Fruit fly (Drosophila melanogaster): ENCODE measurements around the gene CG18170.
A peak's percentile ranks its signal among the peaks of the same experiment; 100 is the strongest.

The CG18170 gene

DNA sequence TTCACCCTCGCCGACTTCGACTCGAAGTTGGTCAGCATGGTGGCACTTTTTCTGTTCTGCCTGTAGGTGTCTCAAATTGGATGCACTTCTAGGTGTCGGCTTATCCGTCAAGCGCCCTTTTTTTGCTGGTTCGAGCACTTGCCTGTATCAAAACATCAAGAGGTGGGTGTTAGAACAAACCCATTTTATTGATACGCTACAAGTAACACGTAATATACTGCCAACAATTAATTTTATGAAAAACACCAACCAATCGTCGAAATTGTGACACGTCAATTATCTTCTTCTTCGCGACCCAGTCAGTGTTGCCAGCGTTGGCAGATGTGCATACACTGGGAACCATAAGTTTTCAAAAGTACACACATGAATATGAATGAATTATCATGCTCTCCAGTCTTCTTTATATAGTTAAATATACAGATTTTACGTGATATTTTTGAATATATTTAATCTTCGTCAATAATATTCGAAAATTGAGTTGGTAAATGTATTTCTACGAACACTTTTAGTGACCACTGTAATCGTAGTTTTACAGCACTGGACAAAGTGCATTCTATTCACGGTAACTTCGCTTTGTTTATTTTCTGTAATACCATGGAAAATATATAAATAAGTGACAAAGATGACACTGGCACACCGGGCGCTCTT is 42.3 kb downstream of the CG18170 start, which contains the start of the genes alphaCOP and CG13919 (continued):
- peak; percentile 50 for TF ChIP-seq BEAF-32 (GFP tag; optimal IDR thresholded peaks at IDR 0.05)

DNA sequence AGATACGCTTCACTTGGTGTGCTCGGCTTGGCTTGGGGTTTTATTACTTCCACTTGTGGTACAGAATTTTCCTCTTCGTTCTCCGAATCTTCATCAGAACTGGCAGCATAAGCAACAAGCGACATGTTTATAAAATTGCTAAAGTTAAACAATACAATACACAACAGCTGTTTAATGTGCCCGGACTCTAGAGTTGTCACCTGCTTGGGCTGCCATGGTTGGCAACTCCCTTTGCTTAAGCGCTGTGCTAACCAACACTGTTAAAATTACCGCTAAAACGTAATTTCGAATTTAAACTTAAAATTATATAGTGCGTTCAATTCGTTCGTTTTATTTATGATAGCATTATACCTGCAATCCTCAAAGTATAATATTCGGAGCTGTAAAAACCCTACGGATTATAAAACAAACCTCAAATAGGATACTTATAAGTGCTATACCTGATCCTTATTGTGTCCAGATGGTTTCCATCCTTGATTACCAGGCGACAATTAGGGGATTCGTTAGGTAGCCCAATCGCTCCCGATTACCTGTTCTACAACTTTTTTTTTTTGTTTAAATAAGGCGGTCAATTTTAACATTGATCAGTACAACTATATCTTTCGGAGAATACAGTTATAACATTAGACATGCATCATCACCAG is 44.6 kb downstream of the CG18170 start, which contains the start of the genes CG17249 and Bro:
TSS of gene CG17249 (minus strand) at position 189 of the 644 bp plus-strand sequence.
TSS of gene Bro (plus strand) at position 594 of the 644 bp plus-strand sequence.
- TF ChIP-seq phol (tag; optimal IDR thresholded peaks at IDR 0.05), result peak; percentile 37
- no peak for TF ChIP-seq CG42726 (GFP tag; IDR thresholded peaks at IDR 0.05; ENCODE audit: partially characterized antibody)
- no peak for TF ChIP-seq Oli (tag; optimal IDR thresholded peaks at IDR 0.05)
- TF ChIP-seq Opbp (GFP tag; IDR thresholded peaks at IDR 0.05; ENCODE audit: partially characterized antibody), result peak; percentile 52; the same call in 1 of the 3 replicates
- TF ChIP-seq CG12219 (GFP tag; optimal IDR thresholded peaks at IDR 0.05), result no peak
- TF ChIP-seq Eip74EF (GFP tag; optimal IDR thresholded peaks at IDR 0.05), result no peak
- peak; percentile 50 for TF ChIP-seq Sin3A (optimal IDR thresholded peaks at IDR 0.05)
- TF ChIP-seq CG3163 (GFP tag; optimal IDR thresholded peaks at IDR 0.05), result peak; percentile 52
- no peak for TF ChIP-seq Six4 (GFP tag; optimal IDR thresholded peaks at IDR 0.05)
- TF ChIP-seq Stat92E (GFP tag; optimal IDR thresholded peaks at IDR 0.05), result no peak
- TF ChIP-seq disco-r (GFP tag; optimal IDR thresholded peaks at IDR 0.05), result no peak
- peak; percentile 72 for TF ChIP-seq CG2120 (GFP tag; optimal IDR thresholded peaks at IDR 0.05)
- TF ChIP-seq row (GFP tag; IDR thresholded peaks at IDR 0.05), result peak; percentile 53; the same call in 2 of the 3 replicates
- no peak for TF ChIP-seq gce (GFP tag; IDR thresholded peaks at IDR 0.05)
- TF ChIP-seq NK7.1 (GFP tag; optimal IDR thresholded peaks at IDR 0.05), result peak; percentile 28
- peak; percentile 9 for TF ChIP-seq CG12942 (GFP tag; optimal IDR thresholded peaks at IDR 0.05)
- TF ChIP-seq zf30C (GFP tag; optimal IDR thresholded peaks at IDR 0.05), result no peak
- peak; percentile 54 for TF ChIP-seq zfh2 (GFP tag; optimal IDR thresholded peaks at IDR 0.05)
- no peak for TF ChIP-seq gsb (GFP tag; IDR thresholded peaks at IDR 0.05)
- TF ChIP-seq CG12299 (tag; optimal IDR thresholded peaks at IDR 0.05), result no peak
- TF ChIP-seq repo (GFP tag; optimal IDR thresholded peaks at IDR 0.05), result no peak
- TF ChIP-seq CG8388 (GFP tag; optimal IDR thresholded peaks at IDR 0.05), result peak; percentile 92
- no peak for TF ChIP-seq GATAe (GFP tag; conservative IDR thresholded peaks at IDR 0.05)
- TF ChIP-seq jing (GFP tag; optimal IDR thresholded peaks at IDR 0.05), result no peak
- TF ChIP-seq bab2 (GFP tag; optimal IDR thresholded peaks at IDR 0.05), result peak; percentile 14
- TF ChIP-seq esg (GFP tag; conservative IDR thresholded peaks at IDR 0.05), result no peak
- no peak for TF ChIP-seq sima (GFP tag; optimal IDR thresholded peaks at IDR 0.05)
- no peak for TF ChIP-seq CG8478 (optimal IDR thresholded peaks at IDR 0.05)
- TF ChIP-seq Sry-δ (GFP tag; optimal IDR thresholded peaks at IDR 0.05), result peak; percentile 37
- TF ChIP-seq stc (GFP tag; IDR thresholded peaks at IDR 0.05), result no peak
- no peak for TF ChIP-seq grn (GFP tag; optimal IDR thresholded peaks at IDR 0.05)
- TF ChIP-seq CG4360 (GFP tag; IDR thresholded peaks at IDR 0.05), result no peak
- TF ChIP-seq Bteb2 (GFP tag; optimal IDR thresholded peaks at IDR 0.05), result peak; percentile 24
- no peak for TF ChIP-seq CG13894 (tag; optimal IDR thresholded peaks at IDR 0.05)
- no peak for TF ChIP-seq ap (GFP tag; IDR thresholded peaks at IDR 0.05)
- no peak for TF ChIP-seq cg (GFP tag; optimal IDR thresholded peaks at IDR 0.05)
- TF ChIP-seq Ets97D (GFP tag; optimal IDR thresholded peaks at IDR 0.05), result peak; percentile 78
- no peak for TF ChIP-seq tna (GFP tag; IDR thresholded peaks at IDR 0.05; ENCODE audit: partially characterized antibody)
- TF ChIP-seq Nf-YC (tag; optimal IDR thresholded peaks at IDR 0.05), result no peak
- TF ChIP-seq NFAT (GFP tag; IDR thresholded peaks at IDR 0.05), result peak; percentile 40; the same call in 1 of the 2 replicates
- no peak for TF ChIP-seq sd (tag; optimal IDR thresholded peaks at IDR 0.05)
- no peak for TF ChIP-seq bigmax (GFP tag; optimal IDR thresholded peaks at IDR 0.05)
- peak; percentile 93 for TF ChIP-seq pzg (GFP tag; optimal IDR thresholded peaks at IDR 0.05)
- TF ChIP-seq hth (optimal IDR thresholded peaks at IDR 0.05), result no peak
- TF ChIP-seq gt (GFP tag; IDR thresholded peaks at IDR 0.05), result no peak
- peak; percentile 5 for TF ChIP-seq CG1792 (GFP tag; optimal IDR thresholded peaks at IDR 0.05)
- no peak for TF ChIP-seq Drgx (GFP tag; IDR thresholded peaks at IDR 0.05)

All from whole organism, embryonic.